Worm (Caenorhabditis elegans) whole organism, mixed stage, embryonic: ENCODE data around the gene nhr-51.

ENCODE experiments used
- M03D4.4 ChIP-seq: sonication (generic microtip); optimal IDR thresholded peaks from 2 replicates; lab custom pipeline; 2017; ENCODE audit warnings: mild to moderate bottlenecking, missing genetic modification characterization, missing compliant biosample characterization
- bed-3 ChIP-seq: fragments of 200-800 bp; sonication (Bioruptor generic); optimal IDR thresholded peaks from 3 replicates; lab custom pipeline; 2018; ENCODE audit warnings: mild to moderate bottlenecking, missing genetic modification characterization, moderate library complexity, missing compliant biosample characterization
- blmp-1 ChIP-seq: fragments of 150-350 bp; optimal IDR thresholded peaks from 2 replicates; lab custom pipeline; 2014; ENCODE audit warnings: missing biosample characterization, missing genetic modification characterization
- ceh-39 ChIP-seq: fragments of 150-350 bp; optimal IDR thresholded peaks from 2 replicates; lab custom pipeline; 2014; ENCODE audit warnings: missing biosample characterization, missing genetic modification characterization
- ceh-43 ChIP-seq: fragments of 200-800 bp; sonication (Bioruptor generic); optimal IDR thresholded peaks from 2 replicates; lab custom pipeline; 2018; ENCODE audit warnings: mild to moderate bottlenecking, missing genetic modification characterization, moderate library complexity, missing compliant biosample characterization
- ceh-83 ChIP-seq: fragments of 200-800 bp; sonication (Bioruptor generic); optimal IDR thresholded peaks from 2 replicates; lab custom pipeline; 2018; ENCODE audit warnings: mild to moderate bottlenecking, missing genetic modification characterization, missing compliant biosample characterization
- ces-1 ChIP-seq: fragments of 150-350 bp; optimal IDR thresholded peaks from 2 replicates; lab custom pipeline; 2014; ENCODE audit warnings: missing biosample characterization, missing genetic modification reagents, missing genetic modification characterization
- cnd-1 ChIP-seq: fragments of 200-800 bp; sonication (Bioruptor generic); optimal IDR thresholded peaks from 2 replicates; lab custom pipeline; 2018; ENCODE audit warnings: mild to moderate bottlenecking, missing genetic modification characterization, missing compliant biosample characterization
- elt-1 ChIP-seq: sonication (generic microtip); optimal IDR thresholded peaks from 2 replicates; lab custom pipeline; 2017; ENCODE audit warnings: missing genetic modification characterization, mild to moderate bottlenecking, missing compliant biosample characterization, antibody characterized with exemption, moderate library complexity, borderline replicate concordance; ENCODE audit not compliant: insufficient read depth
- flh-1 ChIP-seq: fragments of 200-800 bp; sonication (Bioruptor generic); optimal IDR thresholded peaks from 2 replicates; lab custom pipeline; 2018; ENCODE audit warnings: mild to moderate bottlenecking, missing genetic modification characterization, moderate library complexity, missing compliant biosample characterization
- ham-2 ChIP-seq: fragments of 200-800 bp; sonication (Bioruptor generic); optimal IDR thresholded peaks from 2 replicates; lab custom pipeline; 2018; ENCODE audit warnings: mild to moderate bottlenecking, missing genetic modification characterization, missing compliant biosample characterization
- lin-32 ChIP-seq: fragments of 200-800 bp; sonication (Bioruptor generic); optimal IDR thresholded peaks from 2 replicates; lab custom pipeline; 2018; ENCODE audit warnings: mild to moderate bottlenecking, missing genetic modification characterization, missing compliant biosample characterization
- lsy-2 ChIP-seq: fragments of 150-350 bp; optimal IDR thresholded peaks from 2 replicates; lab custom pipeline; 2014; ENCODE audit warnings: missing biosample characterization, missing genetic modification characterization
- mab-5 ChIP-seq: fragments of 150-350 bp; optimal IDR thresholded peaks from 2 replicates; lab custom pipeline; 2014; ENCODE audit warnings: missing biosample characterization, missing genetic modification characterization
- mls-2 ChIP-seq: sonication (generic microtip); optimal IDR thresholded peaks from 2 replicates; lab custom pipeline; 2016; ENCODE audit warnings: mild to moderate bottlenecking, missing genetic modification characterization, moderate library complexity, missing compliant biosample characterization
- nhr-12 ChIP-seq: fragments of 150-350 bp; optimal IDR thresholded peaks from 2 replicates; lab custom pipeline; 2014; ENCODE audit warnings: missing biosample characterization, missing genetic modification characterization
- nhr-2 ChIP-seq: fragments of 150-350 bp; optimal IDR thresholded peaks from 2 replicates; lab custom pipeline; 2014; ENCODE audit warnings: missing biosample characterization, missing genetic modification characterization
- nhr-28 ChIP-seq: fragments of 150-350 bp; optimal IDR thresholded peaks from 2 replicates; lab custom pipeline; 2014; ENCODE audit warnings: missing biosample characterization, missing genetic modification characterization
- sem-2 ChIP-seq: fragments of 200-800 bp; sonication (Bioruptor generic); optimal IDR thresholded peaks from 2 replicates; lab custom pipeline; 2018; ENCODE audit warnings: mild to moderate bottlenecking, missing genetic modification characterization, missing compliant biosample characterization
- snpc-4 ChIP-seq: fragments of 150-350 bp; optimal IDR thresholded peaks from 2 replicates; lab custom pipeline; 2014; ENCODE audit warnings: missing biosample characterization, missing genetic modification characterization
- tbx-8 ChIP-seq: fragments of 200-800 bp; sonication (Bioruptor generic); optimal IDR thresholded peaks from 2 replicates; lab custom pipeline; 2018; ENCODE audit warnings: mild to moderate bottlenecking, missing genetic modification characterization, moderate library complexity, missing compliant biosample characterization
- unc-120 ChIP-seq: sonication (generic microtip); optimal IDR thresholded peaks from 2 replicates; lab custom pipeline; 2017; ENCODE audit warnings: missing genetic modification characterization, missing compliant biosample characterization; ENCODE audit not compliant: poor library complexity, severe bottlenecking
- unc-39 ChIP-seq: fragments of 150-350 bp; optimal IDR thresholded peaks from 2 replicates; lab custom pipeline; 2014; ENCODE audit warnings: missing biosample characterization, missing genetic modification characterization
- unc-62 ChIP-seq: fragments of 150-350 bp; optimal IDR thresholded peaks from 2 replicates; lab custom pipeline; 2014; ENCODE audit warnings: missing biosample characterization, missing genetic modification reagents, missing genetic modification characterization
- zip-8 ChIP-seq: fragments of 150-350 bp; optimal IDR thresholded peaks from 2 replicates; lab custom pipeline; 2014; ENCODE audit warnings: missing biosample characterization, missing genetic modification characterization

nhr-51 gene

ce11 chrV:15719570-15719969, 45.8 kb downstream of the nhr-51 start, which contains the start of gene Y6E2A.7:
Y6E2A.7 (plus strand) TSS chrV:15719870.
- TF ChIP-seq unc-120 (tag; lab: Kevin White, UChicago) (no peak), flh-1 (GFP tag; lab: Kevin White, UChicago) (no peak), nhr-12 (tag; lab: Kevin White, UChicago) (no peak), mab-5 (tag; lab: Kevin White, UChicago) (no peak), ces-1 (GFP tag; lab: Kevin White, UChicago) (no peak), snpc-4 (no peak), lsy-2 (no peak), zip-8 (no peak), bed-3 (GFP tag; lab: Kevin White, UChicago) (no peak), lin-32 (GFP tag; lab: Kevin White, UChicago) (no peak), ceh-83 (GFP tag; lab: Kevin White, UChicago) (no peak), unc-39 (tag; lab: Kevin White, UChicago) (no peak), sem-2 (GFP tag; lab: Kevin White, UChicago) (no peak), unc-62 (no peak), nhr-28 (tag; lab: Kevin White, UChicago) (no peak)

DNA sequence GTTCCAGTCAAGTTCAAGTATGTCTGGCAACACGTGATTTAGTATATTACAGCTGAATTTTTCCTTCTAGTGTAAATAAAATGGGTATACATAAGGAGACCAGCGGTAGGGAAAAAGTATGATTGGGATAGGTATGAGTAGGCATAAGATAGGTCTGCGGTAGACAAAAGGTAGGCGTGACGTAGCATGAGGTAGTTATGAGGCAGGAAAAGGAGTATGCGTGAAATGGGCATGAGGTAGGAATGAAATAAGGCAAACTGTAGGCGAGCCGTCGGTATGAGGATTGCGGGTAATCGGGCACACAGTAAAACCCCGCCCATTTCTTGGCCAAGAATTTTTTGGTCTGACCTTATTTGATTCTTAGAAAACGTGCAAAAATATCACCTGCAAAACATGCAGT, 47.6 kb downstream of the nhr-51 start:
- TF ChIP-seq ceh-83 (GFP tag; lab: Kevin White, UChicago) (no peak), nhr-2 (tag; lab: Kevin White, UChicago) (no peak), M03D4.4 (tag; lab: Kevin White, UChicago) (no peak), zip-8 (no peak), ham-2 (GFP tag; lab: Kevin White, UChicago) (no peak), elt-1 (tag; lab: Kevin White, UChicago) (no peak), blmp-1 (tag; lab: Kevin White, UChicago) (no peak), ceh-43 (no peak)

DNA sequence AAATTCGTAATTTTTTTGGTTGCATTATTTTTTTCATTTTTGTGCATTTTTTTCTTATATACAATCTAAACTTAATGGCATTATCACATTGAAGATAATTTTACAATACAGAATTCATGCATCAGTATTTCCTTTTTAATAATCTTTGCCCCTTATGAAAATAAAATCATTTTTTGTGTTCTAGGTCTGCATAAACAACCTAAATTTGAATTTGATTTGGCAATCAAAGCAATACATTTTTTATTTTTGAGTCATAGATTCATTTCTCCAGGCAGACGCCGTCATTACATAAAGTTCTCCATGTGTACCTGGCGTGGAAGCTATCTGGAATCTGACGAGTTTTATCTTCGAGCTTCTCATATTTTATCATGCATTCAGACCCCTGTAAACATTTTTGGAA, 48.1 kb downstream of the nhr-51 start, which contains the start of gene srh-140:
TSS of gene srh-140 (plus strand) at position 301 of the 400 bp plus-strand sequence.
- TF ChIP-seq lsy-2 (no peak), nhr-12 (tag; lab: Kevin White, UChicago) (no peak), ceh-39 (no peak), lin-32 (GFP tag; lab: Kevin White, UChicago) (no peak), ceh-43 (no peak), mls-2 (no peak), tbx-8 (no peak), elt-1 (tag; lab: Kevin White, UChicago) (no peak), cnd-1 (no peak), bed-3 (GFP tag; lab: Kevin White, UChicago) (no peak), nhr-2 (tag; lab: Kevin White, UChicago) (no peak), blmp-1 (tag; lab: Kevin White, UChicago) (no peak), sem-2 (GFP tag; lab: Kevin White, UChicago) (no peak), ceh-83 (GFP tag; lab: Kevin White, UChicago) (no peak), M03D4.4 (tag; lab: Kevin White, UChicago) (no peak)
- TF ChIP-seq, all 35 proteins: peak for 0
